Worm (Caenorhabditis elegans) whole organism, mixed stage, embryonic: ENCODE measurements around the gene T01G6.1.

Experiments
- M03D4.4 ChIP-seq: sonication (generic microtip); optimal IDR thresholded peaks from 2 replicates; lab custom pipeline; 2017; ENCODE audit warnings: mild to moderate bottlenecking, missing genetic modification characterization, missing compliant biosample characterization
- bed-3 ChIP-seq: fragments of 200-800 bp; sonication (Bioruptor generic); optimal IDR thresholded peaks from 3 replicates; lab custom pipeline; 2018; ENCODE audit warnings: mild to moderate bottlenecking, missing genetic modification characterization, moderate library complexity, missing compliant biosample characterization
- ceh-39 ChIP-seq: fragments of 150-350 bp; optimal IDR thresholded peaks from 2 replicates; lab custom pipeline; 2014; ENCODE audit warnings: missing biosample characterization, missing genetic modification characterization
- ceh-43 ChIP-seq: fragments of 200-800 bp; sonication (Bioruptor generic); optimal IDR thresholded peaks from 2 replicates; lab custom pipeline; 2018; ENCODE audit warnings: mild to moderate bottlenecking, missing genetic modification characterization, moderate library complexity, missing compliant biosample characterization
- ceh-83 ChIP-seq: fragments of 200-800 bp; sonication (Bioruptor generic); optimal IDR thresholded peaks from 2 replicates; lab custom pipeline; 2018; ENCODE audit warnings: mild to moderate bottlenecking, missing genetic modification characterization, missing compliant biosample characterization
- ces-1 ChIP-seq: fragments of 150-350 bp; optimal IDR thresholded peaks from 2 replicates; lab custom pipeline; 2014; ENCODE audit warnings: missing biosample characterization, missing genetic modification reagents, missing genetic modification characterization
- cnd-1 ChIP-seq: fragments of 200-800 bp; sonication (Bioruptor generic); optimal IDR thresholded peaks from 2 replicates; lab custom pipeline; 2018; ENCODE audit warnings: mild to moderate bottlenecking, missing genetic modification characterization, missing compliant biosample characterization
- drap-1 ChIP-seq: fragments of 200-800 bp; sonication (Bioruptor generic); optimal IDR thresholded peaks from 3 replicates; lab custom pipeline; 2018; ENCODE audit warnings: mild to moderate bottlenecking, missing genetic modification characterization, missing compliant biosample characterization
- elt-1 ChIP-seq: sonication (generic microtip); optimal IDR thresholded peaks from 2 replicates; lab custom pipeline; 2017; ENCODE audit warnings: missing genetic modification characterization, mild to moderate bottlenecking, missing compliant biosample characterization, antibody characterized with exemption, moderate library complexity, borderline replicate concordance; ENCODE audit not compliant: insufficient read depth
- elt-3 ChIP-seq: fragments of 150-350 bp; optimal IDR thresholded peaks from 2 replicates; lab custom pipeline; 2014; ENCODE audit warnings: missing biosample characterization, missing genetic modification characterization
- flh-1 ChIP-seq: fragments of 200-800 bp; sonication (Bioruptor generic); optimal IDR thresholded peaks from 2 replicates; lab custom pipeline; 2018; ENCODE audit warnings: mild to moderate bottlenecking, missing genetic modification characterization, moderate library complexity, missing compliant biosample characterization
- hlh-1 ChIP-seq: fragments of 150-350 bp; optimal IDR thresholded peaks from 2 replicates; lab custom pipeline; 2014; ENCODE audit warnings: missing biosample characterization, missing genetic modification reagents, missing genetic modification characterization
- lin-13 ChIP-seq: fragments of 150-350 bp; optimal IDR thresholded peaks from 2 replicates; lab custom pipeline; 2014; ENCODE audit warnings: missing biosample characterization, missing genetic modification characterization
- lin-32 ChIP-seq: fragments of 200-800 bp; sonication (Bioruptor generic); optimal IDR thresholded peaks from 2 replicates; lab custom pipeline; 2018; ENCODE audit warnings: mild to moderate bottlenecking, missing genetic modification characterization, missing compliant biosample characterization
- lsy-2 ChIP-seq: fragments of 150-350 bp; optimal IDR thresholded peaks from 2 replicates; lab custom pipeline; 2014; ENCODE audit warnings: missing biosample characterization, missing genetic modification characterization
- mep-1 ChIP-seq: fragments of 150-350 bp; optimal IDR thresholded peaks from 2 replicates; lab custom pipeline; 2017; ENCODE audit warnings: missing biosample characterization, missing genetic modification reagents, missing genetic modification characterization, inconsistent platforms
- mls-2 ChIP-seq: sonication (generic microtip); optimal IDR thresholded peaks from 2 replicates; lab custom pipeline; 2016; ENCODE audit warnings: mild to moderate bottlenecking, missing genetic modification characterization, moderate library complexity, missing compliant biosample characterization
- nhr-12 ChIP-seq: fragments of 150-350 bp; optimal IDR thresholded peaks from 2 replicates; lab custom pipeline; 2014; ENCODE audit warnings: missing biosample characterization, missing genetic modification characterization
- nhr-2 ChIP-seq: fragments of 150-350 bp; optimal IDR thresholded peaks from 2 replicates; lab custom pipeline; 2014; ENCODE audit warnings: missing biosample characterization, missing genetic modification characterization
- nhr-28 ChIP-seq: fragments of 150-350 bp; optimal IDR thresholded peaks from 2 replicates; lab custom pipeline; 2014; ENCODE audit warnings: missing biosample characterization, missing genetic modification characterization
- nhr-76 ChIP-seq: sonication (generic microtip); optimal IDR thresholded peaks from 2 replicates; lab custom pipeline; 2017; ENCODE audit warnings: missing biosample characterization, missing genetic modification characterization
- pha-4 ChIP-seq: fragments of 150-350 bp; optimal IDR thresholded peaks from 2 replicates; lab custom pipeline; 2018; ENCODE audit warnings: missing biosample characterization, missing genetic modification reagents, missing genetic modification characterization
- sem-2 ChIP-seq: fragments of 200-800 bp; sonication (Bioruptor generic); optimal IDR thresholded peaks from 2 replicates; lab custom pipeline; 2018; ENCODE audit warnings: mild to moderate bottlenecking, missing genetic modification characterization, missing compliant biosample characterization
- snpc-4 ChIP-seq: fragments of 150-350 bp; optimal IDR thresholded peaks from 2 replicates; lab custom pipeline; 2014; ENCODE audit warnings: missing biosample characterization, missing genetic modification characterization
- sptf-1 ChIP-seq: sonication (generic microtip); optimal IDR thresholded peaks from 2 replicates; lab custom pipeline; 2017; ENCODE audit warnings: mild to moderate bottlenecking, missing genetic modification characterization, moderate library complexity, missing compliant biosample characterization
- tbx-8 ChIP-seq: fragments of 200-800 bp; sonication (Bioruptor generic); optimal IDR thresholded peaks from 2 replicates; lab custom pipeline; 2018; ENCODE audit warnings: mild to moderate bottlenecking, missing genetic modification characterization, moderate library complexity, missing compliant biosample characterization
- unc-120 ChIP-seq: sonication (generic microtip); optimal IDR thresholded peaks from 2 replicates; lab custom pipeline; 2017; ENCODE audit warnings: missing genetic modification characterization, missing compliant biosample characterization; ENCODE audit not compliant: poor library complexity, severe bottlenecking
- unc-39 ChIP-seq: fragments of 150-350 bp; optimal IDR thresholded peaks from 2 replicates; lab custom pipeline; 2014; ENCODE audit warnings: missing biosample characterization, missing genetic modification characterization
- unc-62 ChIP-seq: fragments of 150-350 bp; optimal IDR thresholded peaks from 2 replicates; lab custom pipeline; 2014; ENCODE audit warnings: missing biosample characterization, missing genetic modification reagents, missing genetic modification characterization
- ztf-11 ChIP-seq: fragments of 150-350 bp; optimal IDR thresholded peaks from 2 replicates; lab custom pipeline; 2014; ENCODE audit warnings: missing biosample characterization, missing genetic modification characterization

T01G6.1 gene

DNA sequence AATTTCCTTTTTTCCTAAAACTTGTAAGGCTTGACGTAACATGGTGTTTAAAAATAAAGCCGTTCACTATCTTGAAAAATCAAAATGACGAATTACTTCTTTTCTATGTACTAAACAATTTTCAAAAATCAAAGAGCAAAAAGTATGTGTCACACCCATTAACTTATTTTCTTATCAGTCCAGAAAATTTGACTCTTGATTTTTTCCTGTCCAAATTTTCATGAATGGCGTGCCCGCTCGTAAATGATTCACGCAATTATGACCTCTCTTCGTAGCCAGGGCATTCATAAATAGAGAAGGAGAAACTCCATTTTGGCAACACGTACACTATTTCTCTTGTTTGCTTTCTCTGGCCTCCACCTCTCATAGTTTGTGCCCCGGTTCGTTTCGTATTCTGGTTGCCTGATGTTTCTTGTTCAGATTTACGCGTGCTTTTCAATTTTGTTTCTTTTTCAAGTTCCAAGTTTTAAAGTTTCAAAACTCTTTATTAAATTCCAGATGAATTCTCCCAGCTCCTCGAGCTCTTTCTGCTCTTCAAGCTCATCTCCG, 19.8 kb upstream of the T01G6.1 start, which contains the start of gene nhr-55:
TSS of gene nhr-55 (plus strand) at position 499 of the 549 bp plus-strand sequence.
- TF ChIP-seq ceh-39 (tag; lab: Kevin White, UChicago) (no peak), ztf-11 (no peak), unc-120 (tag; lab: Kevin White, UChicago) (no peak), ceh-43 (GFP tag; lab: Kevin White, UChicago) (no peak), pha-4 (tag; lab: Kevin White, UChicago) (no peak), nhr-76 (no peak), sptf-1 (no peak), sem-2 (no peak), flh-1 (GFP tag; lab: Kevin White, UChicago) (no peak), cnd-1 (tag; lab: Kevin White, UChicago) (no peak), unc-62 (GFP tag; lab: Kevin White, UChicago) (no peak), drap-1 (GFP tag; lab: Kevin White, UChicago) (no peak), ces-1 (GFP tag; lab: Kevin White, UChicago) (no peak), mls-2 (tag; lab: Kevin White, UChicago) (no peak)

DNA sequence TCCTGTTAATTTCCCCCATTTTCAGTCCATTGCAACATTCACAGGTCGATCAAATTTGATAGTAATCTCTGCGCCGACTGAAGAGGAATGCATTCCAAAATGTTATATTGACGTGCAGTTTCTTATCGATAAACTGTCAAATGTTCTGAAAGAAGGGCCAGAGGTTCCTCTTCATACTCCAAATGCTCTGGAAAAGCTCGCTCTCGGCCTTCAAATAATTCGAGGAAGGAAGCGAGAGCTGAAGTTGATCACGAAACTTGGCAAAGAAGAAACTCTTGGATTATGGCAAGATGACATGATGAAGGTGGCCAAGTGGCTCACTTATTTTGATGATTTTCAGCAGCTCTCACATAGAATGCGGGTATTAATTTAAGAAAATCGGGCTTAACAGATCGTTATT, 18.5 kb upstream of the T01G6.1 start:
- no peak for TF ChIP-seq nhr-12
- no peak for TF ChIP-seq nhr-2 (tag; lab: Kevin White, UChicago)
- TF ChIP-seq tbx-8 (GFP tag; lab: Kevin White, UChicago), result no peak
- no peak for TF ChIP-seq ceh-39 (tag; lab: Kevin White, UChicago)
- no peak for TF ChIP-seq elt-3 (tag; lab: Kevin White, UChicago)
- no peak for TF ChIP-seq cnd-1 (tag; lab: Kevin White, UChicago)
- no peak for TF ChIP-seq sem-2
- no peak for TF ChIP-seq ces-1 (GFP tag; lab: Kevin White, UChicago)

DNA sequence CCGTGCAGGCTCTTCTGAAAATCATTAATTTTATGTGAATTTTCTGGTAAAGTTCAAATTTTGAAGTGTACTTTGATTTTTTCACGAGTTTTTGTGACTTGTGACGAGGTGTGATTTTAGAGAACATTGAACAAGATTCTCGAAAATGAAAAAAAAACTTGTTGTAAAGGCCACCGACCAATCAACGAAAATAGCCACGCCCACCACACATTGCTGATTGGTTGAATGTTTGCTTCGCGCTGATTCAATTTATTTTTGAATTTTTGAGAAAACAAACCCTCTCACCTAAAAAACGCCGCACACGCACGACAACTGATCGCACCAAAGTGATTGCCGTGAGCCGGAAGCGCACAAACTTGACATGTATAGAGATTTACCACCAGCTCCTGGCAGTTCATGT, 14.6 kb upstream of the T01G6.1 start:
- no peak for TF ChIP-seq ceh-39 (tag; lab: Kevin White, UChicago)
- TF ChIP-seq unc-39 (tag; lab: Kevin White, UChicago), result no peak
- TF ChIP-seq sem-2, result no peak
- TF ChIP-seq snpc-4 (tag; lab: Kevin White, UChicago), result no peak
- TF ChIP-seq elt-1 (tag; lab: Kevin White, UChicago), result no peak
- no peak for TF ChIP-seq nhr-76
- no peak for TF ChIP-seq nhr-12
- no peak for TF ChIP-seq lin-32 (GFP tag; lab: Kevin White, UChicago)
- no peak for TF ChIP-seq ceh-43 (GFP tag; lab: Kevin White, UChicago)
- no peak for TF ChIP-seq ztf-11
- no peak for TF ChIP-seq nhr-2 (tag; lab: Kevin White, UChicago)
- no peak for TF ChIP-seq drap-1 (GFP tag; lab: Kevin White, UChicago)
- no peak for TF ChIP-seq lin-13 (tag; lab: Kevin White, UChicago)
- TF ChIP-seq mep-1, result no peak
- TF ChIP-seq nhr-28, result no peak

DNA sequence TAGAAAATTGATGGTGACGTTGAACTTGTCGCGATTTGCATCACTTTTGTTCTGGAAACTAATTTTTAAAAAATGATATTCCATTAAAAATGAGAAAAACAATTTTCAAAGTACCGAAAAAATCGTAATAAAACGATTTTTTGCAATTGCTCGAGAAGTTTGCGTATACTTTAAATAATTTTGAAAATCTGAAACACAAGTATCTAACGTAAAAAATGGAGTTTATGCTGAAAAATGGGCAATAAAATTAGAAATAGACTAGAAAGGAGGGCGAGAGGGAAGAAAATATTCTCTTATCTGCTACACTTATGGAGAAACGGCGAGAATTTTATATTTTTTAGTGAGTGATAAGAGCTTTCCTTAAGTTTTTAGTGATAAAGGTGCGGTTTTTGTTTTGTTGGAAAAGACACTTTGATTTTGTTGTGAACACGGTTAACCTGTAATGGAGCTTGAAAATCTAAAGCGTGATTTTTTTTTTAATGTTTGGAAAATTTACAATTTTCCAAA, 14.2 kb upstream of the T01G6.1 start, which contains the start of gene nhr-130:
TSS of gene nhr-130 (minus strand) at position 51 of the 507 bp plus-strand sequence.
- TF ChIP-seq lsy-2 (tag; lab: Kevin White, UChicago) (no peak), cnd-1 (tag; lab: Kevin White, UChicago) (no peak), mep-1 (no peak), ceh-43 (GFP tag; lab: Kevin White, UChicago) (no peak), sem-2 (no peak), M03D4.4 (tag; lab: Kevin White, UChicago) (no peak), elt-1 (tag; lab: Kevin White, UChicago) (no peak), lin-32 (GFP tag; lab: Kevin White, UChicago) (no peak), tbx-8 (GFP tag; lab: Kevin White, UChicago) (no peak), nhr-76 (no peak), bed-3 (GFP tag; lab: Kevin White, UChicago) (no peak), hlh-1 (tag; lab: Kevin White, UChicago) (no peak), ces-1 (GFP tag; lab: Kevin White, UChicago) (no peak), pha-4 (tag; lab: Kevin White, UChicago) (no peak), ceh-83 (no peak), lin-13 (tag; lab: Kevin White, UChicago) (no peak), ceh-39 (tag; lab: Kevin White, UChicago) (no peak), unc-39 (tag; lab: Kevin White, UChicago) (no peak), sptf-1 (no peak)
